Fruit fly (Drosophila melanogaster): ENCODE results near the gene CG32507.

dm6 chrX:20821846-20822245 is 40.8 kb upstream of the CG32507 start, which contains the start of gene CG15450:
- TF ChIP-seq h (optimal IDR thresholded peaks at IDR 0.05), result no peak
- TF ChIP-seq insv (optimal IDR thresholded peaks at IDR 0.05), result no peak
- no peak for TF ChIP-seq Myc (optimal IDR thresholded peaks at IDR 0.05)
- no peak for TF ChIP-seq ttk (optimal IDR thresholded peaks at IDR 0.05)
- no peak for TF ChIP-seq psq (optimal IDR thresholded peaks at IDR 0.05)
- no peak for TF ChIP-seq Sin3A (optimal IDR thresholded peaks at IDR 0.05)
